Fruit fly (Drosophila melanogaster) whole organism, embryonic: Measurements from ENCODE around the gene CG5823.
A peak's percentile ranks its signal among the peaks of the same experiment; 100 is the strongest.

Source experiments
- Abd-B ChIP-seq: fragments of 200-800 bp; sonication (Bioruptor generic); optimal IDR thresholded peaks from 2 replicates; lab custom pipeline; 2018; ENCODE audit warnings: missing biosample characterization, mild to moderate bottlenecking, missing genetic modification characterization, moderate library complexity
- CG10147 ChIP-seq: fragments of 200-800 bp; sonication (Bioruptor generic); optimal IDR thresholded peaks from 2 replicates; lab custom pipeline; 2019; ENCODE audit warnings: missing biosample characterization, mild to moderate bottlenecking, missing genetic modification characterization, moderate library complexity
- CG1024 ChIP-seq: fragments of 200-800 bp; sonication (Bioruptor generic); IDR thresholded peaks from 2 replicates; pipeline ENCODE4 v1.3.6; 2022; ENCODE audit warnings: missing biosample characterization, missing genetic modification characterization
- CG10321 ChIP-seq: fragments of 200-800 bp; sonication (Bioruptor generic); IDR thresholded peaks from 2 replicates; pipeline ENCODE4 v1.3.6; 2022; ENCODE audit warnings: missing biosample characterization, missing genetic modification characterization
- CG10565 ChIP-seq: fragments of 200-800 bp; sonication (Bioruptor generic); optimal IDR thresholded peaks from 3 replicates; lab custom pipeline; 2016; ENCODE audit warnings: missing biosample characterization, mild to moderate bottlenecking, missing genetic modification characterization
- CG11085 ChIP-seq: fragments of 200-800 bp; sonication (Bioruptor generic); IDR thresholded peaks from 2 replicates; pipeline ENCODE4 v1.3.6; 2022; ENCODE audit warnings: missing biosample characterization, missing genetic modification characterization
- CG11247 ChIP-seq: fragments of 200-800 bp; sonication (Bioruptor generic); IDR thresholded peaks from 2 replicates; pipeline ENCODE4 v1.3.6; 2022; ENCODE audit warnings: missing biosample characterization, missing genetic modification characterization
- CG12219 ChIP-seq: fragments of 200-800 bp; sonication (Bioruptor generic); optimal IDR thresholded peaks from 3 replicates; lab custom pipeline; 2018; ENCODE audit warnings: missing biosample characterization, mild to moderate bottlenecking, missing genetic modification characterization
- CG1233 ChIP-seq: fragments of 200-800 bp; sonication (Bioruptor generic); optimal IDR thresholded peaks from 4 replicates; lab custom pipeline; 2018; ENCODE audit warnings: missing biosample characterization, mild to moderate bottlenecking, missing genetic modification characterization
- CG14050 ChIP-seq: fragments of 200-800 bp; sonication (Bioruptor generic); IDR thresholded peaks from 3 replicates; pipeline ENCODE4 v1.3.6; 2022; ENCODE audit warnings: missing biosample characterization, missing genetic modification characterization
- CG14667 ChIP-seq: fragments of 200-800 bp; sonication (Bioruptor generic); IDR thresholded peaks from 2 replicates; pipeline ENCODE4 v1.3.6; 2022; ENCODE audit warnings: missing biosample characterization, missing genetic modification characterization
- CG15514 ChIP-seq: fragments of 200-800 bp; sonication (Bioruptor generic); optimal IDR thresholded peaks from 3 replicates; lab custom pipeline; 2017; ENCODE audit warnings: missing biosample characterization, missing genetic modification characterization, mild to moderate bottlenecking, moderate library complexity, missing genetic modification reagents
- CG15601 ChIP-seq: fragments of 200-800 bp; sonication (Bioruptor generic); optimal IDR thresholded peaks from 3 replicates; lab custom pipeline; 2019; ENCODE audit warnings: missing biosample characterization, mild to moderate bottlenecking, missing genetic modification characterization, moderate library complexity
- CG17912 ChIP-seq: fragments of 200-800 bp; sonication (Bioruptor generic); optimal IDR thresholded peaks from 2 replicates; lab custom pipeline; 2018; ENCODE audit warnings: missing biosample characterization, mild to moderate bottlenecking, missing genetic modification characterization
- CG18764 ChIP-seq: fragments of 200-800 bp; sonication (Bioruptor generic); optimal IDR thresholded peaks from 3 replicates; lab custom pipeline; 2016; ENCODE audit warnings: missing biosample characterization, missing genetic modification characterization
- CG33213 ChIP-seq: fragments of 200-800 bp; sonication (Bioruptor generic); optimal IDR thresholded peaks from 3 replicates; lab custom pipeline; 2016; ENCODE audit warnings: missing biosample characterization, missing genetic modification characterization
- CG42726 ChIP-seq: fragments of 200-800 bp; sonication (Bioruptor generic); IDR thresholded peaks from 2 replicates; pipeline ENCODE4 v1.3.6; 2022; ENCODE audit warnings: missing biosample characterization, missing genetic modification characterization; ENCODE audit not compliant: partially characterized antibody
- CG4282 ChIP-seq: fragments of 200-800 bp; sonication (Bioruptor generic); optimal IDR thresholded peaks from 2 replicates; lab custom pipeline; 2016; ENCODE audit warnings: missing biosample characterization, missing genetic modification characterization
- CG5245 ChIP-seq: fragments of 200-800 bp; sonication (Bioruptor generic); optimal IDR thresholded peaks from 3 replicates; lab custom pipeline; 2016; ENCODE audit warnings: missing biosample characterization, missing genetic modification characterization
- CG7357 ChIP-seq: fragments of 200-800 bp; sonication (Bioruptor generic); IDR thresholded peaks from 3 replicates; pipeline ENCODE4 v1.3.6; 2022; ENCODE audit warnings: missing biosample characterization, missing genetic modification characterization
- CG8359 ChIP-seq: fragments of 200-800 bp; sonication (Bioruptor generic); optimal IDR thresholded peaks from 2 replicates; lab custom pipeline; 2017; ENCODE audit warnings: missing biosample characterization, mild to moderate bottlenecking, missing genetic modification characterization, borderline replicate concordance
- CG9215 ChIP-seq: fragments of 200-800 bp; sonication (Bioruptor generic); IDR thresholded peaks from 2 replicates; pipeline ENCODE4 v1.3.6; 2022; ENCODE audit warnings: missing biosample characterization, missing genetic modification characterization
- CG9817 ChIP-seq: fragments of 200-800 bp; sonication (Bioruptor generic); optimal IDR thresholded peaks from 2 replicates; lab custom pipeline; 2018; ENCODE audit warnings: missing biosample characterization, mild to moderate bottlenecking, missing genetic modification characterization, moderate library complexity
- Dll ChIP-seq: fragments of 200-800 bp; sonication (Bioruptor generic); IDR thresholded peaks from 4 replicates; pipeline ENCODE4 v1.3.6; 2022; ENCODE audit warnings: missing biosample characterization, missing genetic modification characterization; ENCODE audit not compliant: partially characterized antibody
- E2f2 ChIP-seq: fragments of 200-800 bp; sonication (Bioruptor generic); IDR thresholded peaks from 2 replicates; pipeline ENCODE4 v1.3.6; 2022; ENCODE audit warnings: missing biosample characterization, missing genetic modification characterization
- H15 ChIP-seq: fragments of 200-800 bp; sonication (Bioruptor generic); IDR thresholded peaks from 3 replicates; pipeline ENCODE4 v1.3.6; 2022; ENCODE audit warnings: missing biosample characterization, missing genetic modification characterization
- Hsf ChIP-seq: fragments of 200-800 bp; sonication (Bioruptor generic); optimal IDR thresholded peaks from 3 replicates; lab custom pipeline; 2016; ENCODE audit warnings: missing biosample characterization, missing genetic modification characterization
- NFAT ChIP-seq: fragments of 200-800 bp; sonication (Bioruptor generic); IDR thresholded peaks from 2 replicates; pipeline ENCODE4 v1.3.6; 2022; ENCODE audit warnings: missing biosample characterization, missing genetic modification characterization
- Neu2 ChIP-seq: fragments of 200-800 bp; sonication (Bioruptor generic); optimal IDR thresholded peaks from 3 replicates; lab custom pipeline; 2016; ENCODE audit warnings: missing biosample characterization, missing genetic modification characterization, borderline replicate concordance
- Sin3A ChIP-seq: fragments of >200 bp; optimal IDR thresholded peaks from 2 replicates; lab custom pipeline; 2018
- Sox102F ChIP-seq: fragments of 200-800 bp; sonication (Bioruptor generic); optimal IDR thresholded peaks from 2 replicates; lab custom pipeline; 2018; ENCODE audit warnings: missing biosample characterization, mild to moderate bottlenecking, missing genetic modification characterization, moderate library complexity
- Ssrp ChIP-seq: fragments of 200-800 bp; sonication (Bioruptor generic); optimal IDR thresholded peaks from 2 replicates; lab custom pipeline; 2018; ENCODE audit warnings: missing biosample characterization, mild to moderate bottlenecking, missing genetic modification characterization, moderate library complexity
- Xbp1 ChIP-seq: fragments of 200-800 bp; sonication (Bioruptor generic); optimal IDR thresholded peaks from 3 replicates; lab custom pipeline; 2016; ENCODE audit warnings: missing biosample characterization, mild to moderate bottlenecking, missing genetic modification characterization
- chif ChIP-seq, 2 experiments: fragments of 200-800 bp; sonication (Bioruptor generic); optimal IDR thresholded peaks; 3 replicates each; lab custom pipeline; 2016; ENCODE audit warnings: missing biosample characterization in 2 of 2, missing genetic modification characterization in 2 of 2
- disco-r ChIP-seq: fragments of 200-800 bp; sonication (Bioruptor generic); optimal IDR thresholded peaks from 2 replicates; lab custom pipeline; 2016; ENCODE audit warnings: missing biosample characterization, missing genetic modification characterization
- dysf ChIP-seq: fragments of 200-800 bp; sonication (Bioruptor generic); IDR thresholded peaks from 3 replicates; pipeline ENCODE4 v1.3.6; 2022; ENCODE audit warnings: missing biosample characterization, missing genetic modification characterization
- eve ChIP-seq, 2 experiments: fragments of >200 bp; optimal IDR thresholded peaks; 2 replicates each; lab custom pipeline; 2017; ENCODE audit warnings: missing biosample characterization in 2 of 2, missing genetic modification characterization in 2 of 2
- gfzf ChIP-seq: fragments of 200-800 bp; sonication (Bioruptor generic); optimal IDR thresholded peaks from 2 replicates; lab custom pipeline; 2016; ENCODE audit warnings: missing biosample characterization, mild to moderate bottlenecking, missing genetic modification characterization, moderate library complexity
- inv ChIP-seq: fragments of 200-800 bp; sonication (Bioruptor generic); IDR thresholded peaks from 2 replicates; pipeline ENCODE4 v1.3.6; 2022; ENCODE audit warnings: missing biosample characterization, missing genetic modification characterization; ENCODE audit not compliant: partially characterized antibody
- kni ChIP-seq: fragments of 200-800 bp; sonication (Bioruptor generic); optimal IDR thresholded peaks from 3 replicates; lab custom pipeline; 2017; ENCODE audit warnings: mild to moderate bottlenecking, missing biosample characterization, missing genetic modification reagents, missing genetic modification characterization
- mirr ChIP-seq: fragments of 200-800 bp; sonication (Bioruptor generic); optimal IDR thresholded peaks from 3 replicates; lab custom pipeline; 2018; ENCODE audit warnings: missing biosample characterization, mild to moderate bottlenecking, missing genetic modification characterization
- pita ChIP-seq: fragments of 200-800 bp; sonication (Bioruptor generic); optimal IDR thresholded peaks from 2 replicates; lab custom pipeline; 2017; ENCODE audit warnings: missing biosample characterization, mild to moderate bottlenecking, missing genetic modification characterization
- sd ChIP-seq: fragments of 200-800 bp; sonication (Bioruptor generic); optimal IDR thresholded peaks from 3 replicates; lab custom pipeline; 2018; ENCODE audit warnings: missing biosample characterization, mild to moderate bottlenecking, missing genetic modification characterization, moderate library complexity
- seq ChIP-seq: fragments of 200-800 bp; sonication (Bioruptor generic); IDR thresholded peaks from 2 replicates; pipeline ENCODE4 v1.3.6; 2022; ENCODE audit warnings: missing biosample characterization, missing genetic modification characterization
- sima ChIP-seq: fragments of 200-800 bp; sonication (Bioruptor generic); optimal IDR thresholded peaks from 2 replicates; lab custom pipeline; 2016; ENCODE audit warnings: missing biosample characterization, missing genetic modification characterization
- tap ChIP-seq: fragments of 200-800 bp; optimal IDR thresholded peaks from 3 replicates; lab custom pipeline; 2019; ENCODE audit warnings: missing biosample characterization, mild to moderate bottlenecking, missing genetic modification characterization, moderate library complexity
- tna ChIP-seq: fragments of 200-800 bp; sonication (Bioruptor generic); IDR thresholded peaks from 2 replicates; pipeline ENCODE4 v1.3.6; 2022; ENCODE audit warnings: missing biosample characterization, missing genetic modification characterization; ENCODE audit not compliant: partially characterized antibody
- vfl ChIP-seq: fragments of 200-800 bp; sonication (Bioruptor generic); optimal IDR thresholded peaks from 2 replicates; lab custom pipeline; 2016; ENCODE audit warnings: missing biosample characterization, missing genetic modification characterization
- zen2 ChIP-seq: fragments of 200-800 bp; sonication (Bioruptor generic); IDR thresholded peaks from 3 replicates; pipeline ENCODE4 v1.3.6; 2022; ENCODE audit warnings: missing biosample characterization, missing genetic modification characterization; ENCODE audit not compliant: partially characterized antibody

The CG5823 gene

dm6 chr3R:17583658-17584460 is 49.5 kb upstream of the CG5823 start (continued):
- TF ChIP-seq Xbp1 (GFP tag; lab: Kevin White, UChicago): peak; percentile 27
- TF ChIP-seq zen2 (GFP tag; lab: Robert Waterston, UW): no peak
- TF ChIP-seq seq (GFP tag; lab: Robert Waterston, UW): 0 out of 2 replicates have a peak, but pooled peaks have one; percentile 11
- TF ChIP-seq tna (GFP tag; lab: Robert Waterston, UW): no peak
- TF ChIP-seq CG33213 (GFP tag; lab: Kevin White, UChicago): no peak
- TF ChIP-seq CG4282 (GFP tag; lab: Kevin White, UChicago): no peak
- TF ChIP-seq CG11247 (GFP tag; lab: Robert Waterston, UW): 0 out of 2 replicates have a peak, but pooled peaks have one; percentile 9
- TF ChIP-seq sd (tag; lab: Kevin White, UChicago): peak; percentile 18
- TF ChIP-seq Hsf (GFP tag; lab: Kevin White, UChicago): peak; percentile 35
- no peak for TF ChIP-seq CG42726 (GFP tag; lab: Robert Waterston, UW)
- TF ChIP-seq tap (tag; lab: Kevin White, UChicago): peak; percentile 37
- no peak for TF ChIP-seq CG17912 (GFP tag; lab: Kevin White, UChicago)
- TF ChIP-seq Ssrp: peak; percentile 61
- peak; percentile 49; the same call in 1 of the 2 replicates for TF ChIP-seq CG1024 (GFP tag; lab: Robert Waterston, UW)
- TF ChIP-seq CG11085: no peak
- TF ChIP-seq NFAT (GFP tag; lab: Robert Waterston, UW): no peak
- peak; percentile 0 for TF ChIP-seq CG9817
- peak; percentile 17 for TF ChIP-seq CG1233 (GFP tag; lab: Kevin White, UChicago)
- TF ChIP-seq CG10147: no peak
- TF ChIP-seq E2f2: no peak
- TF ChIP-seq Sox102F (GFP tag; lab: Kevin White, UChicago): peak; percentile 65
- TF ChIP-seq CG5245 (GFP tag; lab: Kevin White, UChicago): peak; percentile 25
- TF ChIP-seq vfl (GFP tag; lab: Kevin White, UChicago): no peak
- TF ChIP-seq CG15514 (GFP tag; lab: Kevin White, UChicago): no peak
- TF ChIP-seq chif (GFP tag; optimal IDR thresholded peaks at IDR 0.05; lab: Kevin White, UChicago): peak in 1 of 2 experiments; percentile 62
- TF ChIP-seq CG10321 (GFP tag; lab: Robert Waterston, UW): no peak
- TF ChIP-seq CG18764 (GFP tag; lab: Kevin White, UChicago): no peak
- no peak for TF ChIP-seq disco-r (GFP tag; lab: Kevin White, UChicago)
- TF ChIP-seq Abd-B (GFP tag; lab: Kevin White, UChicago): no peak
- no peak for TF ChIP-seq CG10565 (GFP tag; lab: Kevin White, UChicago)
- no peak for TF ChIP-seq Dll (GFP tag; lab: Robert Waterston, UW)
- no peak for TF ChIP-seq inv
- TF ChIP-seq CG7357 (GFP tag; lab: Robert Waterston, UW): no peak
- peak; percentile 58 for TF ChIP-seq CG15601
- TF ChIP-seq sima (GFP tag; lab: Kevin White, UChicago): no peak
- peak in 1 of 2 experiments; percentile 79 for TF ChIP-seq eve (GFP tag; optimal IDR thresholded peaks at IDR 0.05; lab: Kevin White, UChicago)
- TF ChIP-seq kni (GFP tag; lab: Kevin White, UChicago): no peak
- peak; percentile 22 for TF ChIP-seq CG12219
- TF ChIP-seq dysf (GFP tag; lab: Robert Waterston, UW): 0 out of 3 replicates have a peak, but pooled peaks have one; percentile 16
- no peak for TF ChIP-seq H15 (GFP tag; lab: Robert Waterston, UW)
- no peak; the same call in 1 of the 2 replicates for TF ChIP-seq CG14667 (GFP tag; lab: Robert Waterston, UW)
- TF ChIP-seq CG14050 (GFP tag; lab: Robert Waterston, UW): no peak
- no peak for TF ChIP-seq Neu2 (GFP tag; lab: Kevin White, UChicago)
- TF ChIP-seq CG9215: no peak
- TF ChIP-seq mirr (GFP tag; lab: Kevin White, UChicago): no peak
- no peak for TF ChIP-seq CG8359
- TF ChIP-seq gfzf (GFP tag; lab: Kevin White, UChicago): no peak
- no peak for TF ChIP-seq pita (GFP tag; lab: Kevin White, UChicago)
- no peak for TF ChIP-seq Sin3A (lab: Kevin White, UChicago)
